Fruit fly (Drosophila melanogaster) whole organism, embryonic: ENCODE measurements around the gene fzy.

Source experiments
- Asciz ChIP-seq: fragments of 200-800 bp; sonication (Bioruptor generic); optimal IDR thresholded peaks from 2 replicates; lab custom pipeline; 2017; ENCODE audit warnings: missing biosample characterization, mild to moderate bottlenecking, missing genetic modification characterization, missing genetic modification reagents
- Bdp1 ChIP-seq: fragments of 200-800 bp; sonication (Bioruptor generic); optimal IDR thresholded peaks from 3 replicates; lab custom pipeline; 2016; ENCODE audit warnings: missing biosample characterization, missing genetic modification characterization
- Bteb2 ChIP-seq: fragments of 200-800 bp; sonication (Bioruptor generic); optimal IDR thresholded peaks from 2 replicates; lab custom pipeline; 2016; ENCODE audit warnings: missing biosample characterization, missing genetic modification characterization
- CG1024 ChIP-seq: fragments of 200-800 bp; sonication (Bioruptor generic); IDR thresholded peaks from 2 replicates; pipeline ENCODE4 v1.3.6; 2022; ENCODE audit warnings: missing biosample characterization, missing genetic modification characterization
- CG10431 ChIP-seq: fragments of 200-800 bp; sonication (Bioruptor generic); optimal IDR thresholded peaks from 3 replicates; lab custom pipeline; 2018; ENCODE audit warnings: missing biosample characterization, mild to moderate bottlenecking, missing genetic modification characterization
- CG12104 ChIP-seq: fragments of 200-800 bp; sonication (Bioruptor generic); optimal IDR thresholded peaks from 3 replicates; lab custom pipeline; 2016; ENCODE audit warnings: missing biosample characterization, missing genetic modification characterization
- CG12391 ChIP-seq: fragments of 200-800 bp; sonication (Bioruptor generic); optimal IDR thresholded peaks from 3 replicates; lab custom pipeline; 2018; ENCODE audit warnings: missing biosample characterization, mild to moderate bottlenecking, missing genetic modification characterization, moderate library complexity
- CG13287 ChIP-seq: fragments of 200-800 bp; sonication (Bioruptor generic); IDR thresholded peaks from 2 replicates; pipeline ENCODE4 v1.3.6; 2022; ENCODE audit warnings: missing biosample characterization, missing genetic modification characterization; ENCODE audit not compliant: partially characterized antibody
- CG15073 ChIP-seq: fragments of 200-800 bp; sonication (Bioruptor generic); optimal IDR thresholded peaks from 2 replicates; lab custom pipeline; 2016; ENCODE audit warnings: missing biosample characterization, missing genetic modification characterization
- CG15514 ChIP-seq: fragments of 200-800 bp; sonication (Bioruptor generic); optimal IDR thresholded peaks from 3 replicates; lab custom pipeline; 2017; ENCODE audit warnings: missing biosample characterization, missing genetic modification characterization, mild to moderate bottlenecking, moderate library complexity, missing genetic modification reagents
- CG17829 ChIP-seq: fragments of 200-800 bp; optimal IDR thresholded peaks from 2 replicates; lab custom pipeline; 2019; ENCODE audit warnings: missing biosample characterization, mild to moderate bottlenecking, missing genetic modification characterization, moderate library complexity
- CG2712 ChIP-seq: fragments of 200-800 bp; optimal IDR thresholded peaks from 3 replicates; lab custom pipeline; 2019; ENCODE audit warnings: missing biosample characterization, mild to moderate bottlenecking, missing genetic modification characterization, moderate library complexity
- CG2889 ChIP-seq: fragments of 200-800 bp; sonication (Bioruptor generic); IDR thresholded peaks from 3 replicates; pipeline ENCODE4 v1.3.6; 2022; ENCODE audit warnings: missing biosample characterization, missing genetic modification characterization
- CG3065 ChIP-seq: fragments of 200-800 bp; sonication (Bioruptor generic); optimal IDR thresholded peaks from 2 replicates; lab custom pipeline; 2016; ENCODE audit warnings: missing biosample characterization, missing genetic modification characterization
- CG3163 ChIP-seq: fragments of 200-800 bp; sonication (Bioruptor generic); optimal IDR thresholded peaks from 3 replicates; lab custom pipeline; 2016; ENCODE audit warnings: missing biosample characterization, missing genetic modification characterization
- CG32772 ChIP-seq: fragments of 200-800 bp; sonication (Bioruptor generic); IDR thresholded peaks from 2 replicates; pipeline ENCODE4 v1.3.6; 2022; ENCODE audit warnings: missing biosample characterization, missing genetic modification characterization
- CG3407 ChIP-seq: fragments of 200-800 bp; sonication (Bioruptor generic); optimal IDR thresholded peaks from 2 replicates; lab custom pipeline; 2018; ENCODE audit warnings: missing biosample characterization, mild to moderate bottlenecking, missing genetic modification characterization
- CG3838 ChIP-seq: fragments of 200-800 bp; sonication (Bioruptor generic); optimal IDR thresholded peaks from 3 replicates; lab custom pipeline; 2016; ENCODE audit warnings: missing biosample characterization, missing genetic modification characterization
- CG4282 ChIP-seq: fragments of 200-800 bp; sonication (Bioruptor generic); optimal IDR thresholded peaks from 2 replicates; lab custom pipeline; 2016; ENCODE audit warnings: missing biosample characterization, missing genetic modification characterization
- CG43689 ChIP-seq: fragments of 200-800 bp; sonication (Bioruptor generic); IDR thresholded peaks from 2 replicates; pipeline ENCODE4 v1.3.6; 2022; ENCODE audit warnings: missing biosample characterization, missing genetic modification characterization
- CG5953 ChIP-seq: fragments of 200-800 bp; sonication (Bioruptor generic); IDR thresholded peaks from 2 replicates; pipeline ENCODE4 v1.3.6; 2022; ENCODE audit warnings: missing biosample characterization, missing genetic modification characterization
- CG6683 ChIP-seq: fragments of 200-800 bp; sonication (Bioruptor generic); optimal IDR thresholded peaks from 2 replicates; lab custom pipeline; 2017; ENCODE audit warnings: missing biosample characterization, mild to moderate bottlenecking, missing genetic modification characterization, missing genetic modification reagents
- CG7372 ChIP-seq: fragments of 200-800 bp; sonication (Bioruptor generic); IDR thresholded peaks from 2 replicates; pipeline ENCODE4 v1.3.6; 2022; ENCODE audit warnings: missing biosample characterization, missing genetic modification characterization
- CG7963 ChIP-seq: fragments of 200-800 bp; sonication (Bioruptor generic); IDR thresholded peaks from 3 replicates; pipeline ENCODE4 v1.3.6; 2022; ENCODE audit warnings: missing biosample characterization, missing genetic modification characterization; ENCODE audit not compliant: partially characterized antibody
- CG9437 ChIP-seq: fragments of 200-800 bp; sonication (Bioruptor generic); optimal IDR thresholded peaks from 2 replicates; lab custom pipeline; 2018; ENCODE audit warnings: missing biosample characterization, mild to moderate bottlenecking, missing genetic modification characterization
- Dip3 ChIP-seq: fragments of 200-800 bp; sonication (Bioruptor generic); optimal IDR thresholded peaks from 3 replicates; lab custom pipeline; 2016; ENCODE audit warnings: missing biosample characterization, missing genetic modification characterization
- H15 ChIP-seq: fragments of 200-800 bp; sonication (Bioruptor generic); IDR thresholded peaks from 3 replicates; pipeline ENCODE4 v1.3.6; 2022; ENCODE audit warnings: missing biosample characterization, missing genetic modification characterization
- Mes4 ChIP-seq: fragments of 200-800 bp; sonication (Bioruptor generic); optimal IDR thresholded peaks from 2 replicates; lab custom pipeline; 2016; ENCODE audit warnings: missing biosample characterization, missing genetic modification characterization
- Nf-YA ChIP-seq: fragments of 200-800 bp; sonication (Bioruptor generic); IDR thresholded peaks from 2 replicates; pipeline ENCODE4 v1.3.6; 2022; ENCODE audit warnings: missing biosample characterization, missing genetic modification characterization
- Rx ChIP-seq: fragments of 200-800 bp; sonication (Bioruptor generic); IDR thresholded peaks from 2 replicates; pipeline ENCODE4 v1.3.6; 2022; ENCODE audit warnings: missing biosample characterization, missing genetic modification characterization
- Side ChIP-seq: fragments of 200-800 bp; sonication (Bioruptor generic); optimal IDR thresholded peaks from 2 replicates; lab custom pipeline; 2016; ENCODE audit warnings: missing biosample characterization, missing genetic modification characterization
- ara ChIP-seq: fragments of 200-800 bp; sonication (Bioruptor generic); IDR thresholded peaks from 2 replicates; pipeline ENCODE4 v1.3.6; 2022; ENCODE audit warnings: missing biosample characterization, missing genetic modification characterization
- bab2 ChIP-seq: fragments of 200-800 bp; sonication (Bioruptor generic); optimal IDR thresholded peaks from 2 replicates; lab custom pipeline; 2016; ENCODE audit warnings: missing biosample characterization, missing genetic modification characterization
- bsh ChIP-seq, 2 experiments: fragments of 200-800 bp; sonication (Bioruptor generic); optimal IDR thresholded peaks; 2 replicates each; lab custom pipeline; 2017 to 2018; ENCODE audit warnings: mild to moderate bottlenecking in 2 of 2, missing biosample characterization in 2 of 2, missing genetic modification characterization in 2 of 2, moderate library complexity in 1 of 2
- cato ChIP-seq: fragments of 200-800 bp; sonication (Bioruptor generic); optimal IDR thresholded peaks from 2 replicates; lab custom pipeline; 2016; ENCODE audit warnings: missing biosample characterization, missing genetic modification characterization, borderline replicate concordance
- cg ChIP-seq: fragments of 200-800 bp; sonication (Bioruptor generic); optimal IDR thresholded peaks from 3 replicates; lab custom pipeline; 2019; ENCODE audit warnings: missing biosample characterization, mild to moderate bottlenecking, missing genetic modification characterization, moderate library complexity
- danr ChIP-seq: fragments of 200-800 bp; sonication (Bioruptor generic); IDR thresholded peaks from 2 replicates; pipeline ENCODE4 v1.3.6; 2022; ENCODE audit warnings: missing biosample characterization, missing genetic modification characterization
- disco-r ChIP-seq: fragments of 200-800 bp; sonication (Bioruptor generic); optimal IDR thresholded peaks from 2 replicates; lab custom pipeline; 2016; ENCODE audit warnings: missing biosample characterization, missing genetic modification characterization
- dmrt99B ChIP-seq: fragments of 200-800 bp; sonication (Bioruptor generic); optimal IDR thresholded peaks from 2 replicates; lab custom pipeline; 2018; ENCODE audit warnings: missing biosample characterization, mild to moderate bottlenecking, missing genetic modification characterization, moderate library complexity
- ewg ChIP-seq: fragments of 200-800 bp; sonication (Bioruptor generic); optimal IDR thresholded peaks from 3 replicates; lab custom pipeline; 2017; ENCODE audit warnings: mild to moderate bottlenecking, missing biosample characterization, missing genetic modification reagents, missing genetic modification characterization
- fd64A ChIP-seq: fragments of 200-800 bp; sonication (Bioruptor generic); optimal IDR thresholded peaks from 3 replicates; lab custom pipeline; 2018; ENCODE audit warnings: missing biosample characterization, mild to moderate bottlenecking, missing genetic modification characterization
- ftz-f1 ChIP-seq: fragments of 200-800 bp; sonication (Bioruptor generic); optimal IDR thresholded peaks from 2 replicates; lab custom pipeline; 2016; ENCODE audit warnings: missing biosample characterization, missing genetic modification characterization
- ham ChIP-seq: fragments of 200-800 bp; sonication (Bioruptor generic); IDR thresholded peaks from 2 replicates; pipeline ENCODE4 v1.3.6; 2022; ENCODE audit warnings: missing biosample characterization, missing genetic modification characterization
- her ChIP-seq: fragments of 200-800 bp; sonication (Bioruptor generic); optimal IDR thresholded peaks from 2 replicates; lab custom pipeline; 2016; ENCODE audit warnings: missing biosample characterization, missing genetic modification characterization
- jigr1 ChIP-seq: fragments of 200-800 bp; sonication (Bioruptor generic); IDR thresholded peaks from 3 replicates; pipeline ENCODE4 v1.3.6; 2022; ENCODE audit warnings: missing biosample characterization, missing genetic modification characterization
- jing ChIP-seq: fragments of 200-800 bp; sonication (Bioruptor generic); optimal IDR thresholded peaks from 2 replicates; lab custom pipeline; 2018; ENCODE audit warnings: missing biosample characterization, mild to moderate bottlenecking, missing genetic modification characterization
- jumu ChIP-seq: fragments of 200-800 bp; sonication (Bioruptor generic); optimal IDR thresholded peaks from 3 replicates; lab custom pipeline; 2016; ENCODE audit warnings: missing biosample characterization, missing genetic modification characterization
- scrt ChIP-seq: fragments of 200-800 bp; sonication (Bioruptor generic); optimal IDR thresholded peaks from 2 replicates; lab custom pipeline; 2018; ENCODE audit warnings: missing biosample characterization, mild to moderate bottlenecking, missing genetic modification characterization, moderate library complexity
- sug ChIP-seq: fragments of 200-800 bp; optimal IDR thresholded peaks from 2 replicates; lab custom pipeline; 2019; ENCODE audit warnings: missing biosample characterization, mild to moderate bottlenecking, missing genetic modification characterization, moderate library complexity
- trh ChIP-seq: fragments of 200-800 bp; sonication (Bioruptor generic); optimal IDR thresholded peaks from 2 replicates; lab custom pipeline; 2016; ENCODE audit warnings: missing biosample characterization, missing genetic modification characterization
- unpg ChIP-seq: fragments of 200-800 bp; sonication (Bioruptor generic); optimal IDR thresholded peaks from 3 replicates; lab custom pipeline; 2018; ENCODE audit warnings: missing biosample characterization, mild to moderate bottlenecking, missing genetic modification characterization, moderate library complexity
- zf30C ChIP-seq: fragments of 200-800 bp; sonication (Bioruptor generic); optimal IDR thresholded peaks from 3 replicates; lab custom pipeline; 2018; ENCODE audit warnings: missing biosample characterization, mild to moderate bottlenecking, missing genetic modification characterization

Gene fzy

dm6 chr2L:16357865-16358264 lies 47.1 kb downstream of the fzy start (continued):
- no peak for TF ChIP-seq CG10431 (GFP tag; lab: Kevin White, UChicago)
- TF ChIP-seq zf30C (GFP tag; lab: Kevin White, UChicago), result no peak
- TF ChIP-seq ham (GFP tag; lab: Robert Waterston, UW), result no peak
- TF ChIP-seq scrt (GFP tag; lab: Kevin White, UChicago), result no peak
- TF ChIP-seq CG2889 (GFP tag; lab: Robert Waterston, UW), result no peak
- TF ChIP-seq CG6683 (GFP tag; lab: Kevin White, UChicago), result no peak
- no peak for TF ChIP-seq Rx (GFP tag; lab: Robert Waterston, UW)
- TF ChIP-seq ftz-f1 (GFP tag; lab: Kevin White, UChicago), result no peak
- TF ChIP-seq ara (GFP tag; lab: Robert Waterston, UW), result peak; percentile 43; the same call in 1 of the 2 replicates
- TF ChIP-seq her, result no peak
- TF ChIP-seq CG12104, result no peak
- no peak for TF ChIP-seq fd64A (GFP tag; lab: Kevin White, UChicago)
- TF ChIP-seq CG3065 (GFP tag; lab: Kevin White, UChicago), result no peak
- TF ChIP-seq CG12391 (tag; lab: Kevin White, UChicago), result peak; percentile 59
- TF ChIP-seq CG1024 (GFP tag; lab: Robert Waterston, UW), result no peak
- TF ChIP-seq cato, result no peak
- no peak for TF ChIP-seq CG3163 (GFP tag; lab: Kevin White, UChicago)
- TF ChIP-seq jumu (GFP tag; lab: Kevin White, UChicago), result no peak
- no peak for TF ChIP-seq trh (GFP tag; lab: Kevin White, UChicago)
- TF ChIP-seq Asciz (GFP tag; lab: Kevin White, UChicago), result peak; percentile 18
- TF ChIP-seq CG13287 (GFP tag; lab: Robert Waterston, UW), result no peak
- no peak for TF ChIP-seq Bteb2
- TF ChIP-seq Bdp1 (GFP tag; lab: Kevin White, UChicago), result no peak
- TF ChIP-seq disco-r, result no peak
- TF ChIP-seq sug (tag; lab: Kevin White, UChicago), result no peak
- TF ChIP-seq dmrt99B, result peak; percentile 57
- TF ChIP-seq CG5953, result no peak
- TF ChIP-seq unpg, result peak; percentile 49
- no peak for TF ChIP-seq CG15073 (GFP tag; lab: Kevin White, UChicago)
- no peak for TF ChIP-seq CG4282 (GFP tag; lab: Kevin White, UChicago)
- TF ChIP-seq CG17829 (tag; lab: Kevin White, UChicago), result peak; percentile 43
- TF ChIP-seq ewg (GFP tag; lab: Kevin White, UChicago), result no peak
- no peak for TF ChIP-seq CG9437 (GFP tag; lab: Kevin White, UChicago)
- no peak for TF ChIP-seq Dip3
- TF ChIP-seq cg (GFP tag; lab: Kevin White, UChicago), result no peak
- no peak for TF ChIP-seq CG43689 (GFP tag; lab: Robert Waterston, UW)
- no peak for TF ChIP-seq jigr1 (GFP tag; lab: Robert Waterston, UW)
- peak; percentile 3 for TF ChIP-seq CG15514
- no peak for TF ChIP-seq danr (GFP tag; lab: Robert Waterston, UW)
- TF ChIP-seq CG32772 (GFP tag; lab: Robert Waterston, UW), result no peak
- no peak for TF ChIP-seq jing (GFP tag; lab: Kevin White, UChicago)
- no peak for TF ChIP-seq H15 (GFP tag; lab: Robert Waterston, UW)
- no peak for TF ChIP-seq CG7372 (GFP tag; lab: Robert Waterston, UW)
- TF ChIP-seq CG3407 (GFP tag; lab: Kevin White, UChicago), result no peak
- TF ChIP-seq bsh (GFP tag; optimal IDR thresholded peaks at IDR 0.05; lab: Kevin White, UChicago), result peak in 1 of 2 experiments; percentile 63
- TF ChIP-seq Mes4, result no peak
- peak; percentile 70 for TF ChIP-seq CG2712 (tag; lab: Kevin White, UChicago)
- no peak for TF ChIP-seq Nf-YA
- TF ChIP-seq bab2 (GFP tag; lab: Kevin White, UChicago), result no peak
- no peak for TF ChIP-seq Side
- TF ChIP-seq CG7963 (GFP tag; lab: Robert Waterston, UW), result no peak
- TF ChIP-seq CG3838, result no peak
